Fruit fly (Drosophila melanogaster): ENCODE results near the gene CG2617.

DNA sequence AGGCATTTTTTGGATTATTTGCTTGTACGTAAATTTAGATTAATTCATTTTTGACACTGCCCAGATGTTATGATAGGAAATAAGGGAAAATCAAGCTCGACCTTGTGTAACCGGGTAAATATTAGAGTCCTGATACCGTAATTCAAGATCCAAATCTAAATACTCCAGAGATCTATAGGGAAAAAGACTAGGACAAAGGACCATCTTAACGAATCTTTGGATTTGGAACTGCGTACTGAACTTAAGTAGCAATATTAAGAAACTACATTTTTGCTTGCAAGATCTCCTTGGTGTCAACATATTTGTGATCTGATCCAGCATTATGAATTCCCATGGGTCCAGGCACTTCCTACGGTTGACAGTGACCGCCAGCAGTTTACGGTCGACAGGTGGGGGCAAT lies 44.3 kb downstream of the CG2617 start, which contains the start of gene CG9316:
- TF ChIP-seq psq (optimal IDR thresholded peaks at IDR 0.05) (no peak), Dll (optimal IDR thresholded peaks at IDR 0.05) (no peak), EcR (GFP tag; optimal IDR thresholded peaks at IDR 0.05) (no peak), CG8478 (optimal IDR thresholded peaks at IDR 0.05) (no peak), usp (GFP tag; optimal IDR thresholded peaks at IDR 0.05) (no peak), pan (optimal IDR thresholded peaks at IDR 0.05) (no peak)

Data from whole organism.